Worm (Caenorhabditis elegans): ENCODE data around the gene pap-2.

pap-2 gene

DNA sequence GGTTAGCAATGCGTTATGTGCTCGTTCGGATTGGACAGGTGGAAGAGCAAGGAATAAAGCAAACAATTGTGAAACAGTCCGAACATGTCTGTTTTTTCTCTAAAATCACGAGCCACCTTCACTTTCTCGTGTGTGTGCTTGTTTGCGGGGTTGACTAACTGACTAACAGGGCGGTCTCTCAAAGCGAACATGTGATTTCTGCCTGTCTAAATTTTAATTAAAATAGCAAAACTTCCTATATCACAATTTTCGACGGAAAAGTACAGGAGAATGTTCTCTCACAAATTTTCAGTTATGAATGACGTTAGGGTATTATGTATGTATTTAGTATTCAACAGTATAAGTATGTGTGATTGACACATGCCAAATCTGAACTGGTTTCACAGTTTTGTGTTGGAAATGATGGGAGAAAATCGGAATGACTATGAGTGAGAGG is 12.7 kb upstream of the pap-2 start:
- no peak for TF ChIP-seq unc-62 (GFP tag; optimal IDR thresholded peaks at IDR 0.05)

DNA sequence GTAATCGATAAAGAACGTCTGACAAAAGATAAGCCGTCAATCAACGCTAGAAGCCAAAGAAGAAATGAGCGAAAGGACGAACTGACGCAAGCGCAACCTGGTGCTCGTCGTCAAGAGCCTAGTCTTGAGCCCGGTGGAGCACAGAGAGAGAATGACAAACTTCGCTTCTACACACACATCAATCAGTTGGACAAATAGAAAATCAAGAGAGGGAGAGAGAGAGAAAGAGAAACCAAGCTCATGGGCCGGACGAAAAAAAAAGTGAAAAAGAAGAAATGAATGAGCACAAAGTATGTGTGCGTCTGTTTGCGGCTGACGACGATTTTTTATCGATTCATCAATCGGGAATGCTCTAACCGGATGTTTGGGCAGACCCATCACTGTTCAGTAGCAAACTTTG is 11.9 kb upstream of the pap-2 start:
- TF ChIP-seq unc-62 (GFP tag; optimal IDR thresholded peaks at IDR 0.05), result no peak

DNA sequence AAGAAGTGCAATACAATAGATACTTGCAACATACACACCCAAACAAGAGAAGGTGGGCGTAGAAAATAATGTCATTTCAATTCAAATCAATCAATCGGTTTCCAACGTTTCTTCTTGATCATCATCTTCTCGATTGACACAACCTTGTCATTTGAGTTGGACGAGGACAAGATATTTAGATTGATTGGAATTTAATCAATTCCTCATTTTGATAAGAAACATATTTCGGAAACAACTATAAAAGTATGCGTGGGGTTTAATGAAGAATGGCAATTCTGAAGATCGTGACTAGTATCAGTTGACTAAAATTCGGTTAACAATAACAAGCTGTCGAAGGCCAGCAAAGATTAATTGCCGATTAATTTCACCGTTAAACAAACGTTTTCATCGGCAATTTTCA is 11.4 kb upstream of the pap-2 start:
- no peak for TF ChIP-seq unc-62 (GFP tag; optimal IDR thresholded peaks at IDR 0.05)

DNA sequence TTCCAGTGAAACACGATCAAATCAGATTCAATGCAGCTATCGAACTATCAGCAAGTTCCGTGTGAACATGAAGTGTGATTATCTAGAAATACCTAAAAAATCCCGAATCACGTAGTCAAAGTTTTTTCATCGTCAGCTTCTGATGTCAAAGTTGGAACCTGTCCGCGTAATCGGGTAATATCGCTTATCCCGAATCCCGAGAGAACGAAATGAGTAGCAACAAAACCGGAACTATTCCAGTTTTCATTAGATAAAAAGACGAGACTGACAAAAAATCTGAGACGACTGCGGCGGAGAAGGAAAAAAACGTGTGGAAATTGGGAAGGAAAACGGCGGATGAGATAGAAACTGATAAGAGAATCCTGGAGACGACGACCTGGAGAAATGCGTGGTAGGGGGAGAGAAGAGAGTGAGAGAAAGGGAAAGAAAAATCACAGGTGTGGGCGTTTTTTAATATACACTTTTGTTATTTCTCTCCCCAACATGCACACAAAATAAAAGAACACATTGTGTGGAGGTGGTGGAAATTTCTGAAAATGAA is 10.9 kb upstream of the pap-2 start:
- no peak for TF ChIP-seq unc-62 (GFP tag; optimal IDR thresholded peaks at IDR 0.05)

DNA sequence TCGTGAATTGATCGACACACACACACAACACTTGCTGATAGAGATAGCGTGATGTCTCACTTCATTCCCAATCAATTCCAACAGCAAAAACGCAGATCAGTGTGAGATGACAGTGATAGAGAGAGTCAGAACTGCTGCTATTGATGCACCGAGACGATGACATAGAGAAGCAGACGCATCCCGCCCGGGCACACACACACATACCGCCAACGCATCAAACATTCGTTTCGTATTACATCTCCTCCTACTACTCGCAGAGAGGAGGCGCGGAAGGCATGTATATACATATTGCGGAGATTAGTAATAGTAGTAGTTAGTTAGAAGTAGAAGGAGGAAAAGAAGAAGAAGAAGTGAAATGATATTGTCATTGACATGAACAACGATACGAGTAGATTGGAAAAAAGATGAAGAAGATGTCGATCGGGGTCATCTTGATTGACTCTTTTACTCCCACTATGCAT is 10.2 kb upstream of the pap-2 start:
- no peak for TF ChIP-seq unc-62 (GFP tag; optimal IDR thresholded peaks at IDR 0.05)

DNA sequence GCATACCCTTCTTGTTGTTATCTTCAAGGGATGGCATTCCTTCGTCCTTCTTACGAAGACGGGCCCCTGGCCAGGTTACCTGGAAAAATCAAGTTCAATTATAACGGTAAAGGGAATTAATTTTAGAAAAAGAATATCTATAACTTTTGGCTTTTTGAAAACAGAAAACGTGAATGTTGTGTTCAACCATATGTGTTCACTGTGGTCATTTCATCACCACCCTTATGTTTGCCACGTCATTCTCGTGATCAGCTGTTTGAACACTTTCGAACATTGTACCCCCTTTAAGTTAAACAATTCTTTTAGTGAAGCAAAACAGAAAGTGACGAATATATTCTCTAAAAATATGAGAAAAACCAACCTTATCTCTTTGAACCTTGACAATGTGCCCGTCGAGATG is 9.6 kb upstream of the pap-2 start:
- no peak for TF ChIP-seq unc-62 (GFP tag; optimal IDR thresholded peaks at IDR 0.05)

DNA sequence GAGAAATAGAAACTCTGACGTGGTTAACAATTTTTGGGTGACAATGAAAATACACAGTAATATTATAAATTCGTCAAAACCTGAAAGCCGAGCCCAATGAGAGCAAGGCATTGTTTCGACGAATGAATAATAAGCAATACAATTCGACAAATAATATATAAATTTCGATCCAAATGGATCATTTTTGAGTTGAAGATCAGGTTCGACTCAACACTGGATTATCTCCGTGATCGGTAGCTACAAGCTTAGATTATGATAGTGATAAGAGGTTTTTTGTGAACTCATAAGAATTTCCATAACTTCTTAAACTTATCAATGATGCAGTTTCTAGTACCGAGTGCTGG is 8.7 kb upstream of the pap-2 start:
- no peak for TF ChIP-seq unc-62 (GFP tag; optimal IDR thresholded peaks at IDR 0.05)

DNA sequence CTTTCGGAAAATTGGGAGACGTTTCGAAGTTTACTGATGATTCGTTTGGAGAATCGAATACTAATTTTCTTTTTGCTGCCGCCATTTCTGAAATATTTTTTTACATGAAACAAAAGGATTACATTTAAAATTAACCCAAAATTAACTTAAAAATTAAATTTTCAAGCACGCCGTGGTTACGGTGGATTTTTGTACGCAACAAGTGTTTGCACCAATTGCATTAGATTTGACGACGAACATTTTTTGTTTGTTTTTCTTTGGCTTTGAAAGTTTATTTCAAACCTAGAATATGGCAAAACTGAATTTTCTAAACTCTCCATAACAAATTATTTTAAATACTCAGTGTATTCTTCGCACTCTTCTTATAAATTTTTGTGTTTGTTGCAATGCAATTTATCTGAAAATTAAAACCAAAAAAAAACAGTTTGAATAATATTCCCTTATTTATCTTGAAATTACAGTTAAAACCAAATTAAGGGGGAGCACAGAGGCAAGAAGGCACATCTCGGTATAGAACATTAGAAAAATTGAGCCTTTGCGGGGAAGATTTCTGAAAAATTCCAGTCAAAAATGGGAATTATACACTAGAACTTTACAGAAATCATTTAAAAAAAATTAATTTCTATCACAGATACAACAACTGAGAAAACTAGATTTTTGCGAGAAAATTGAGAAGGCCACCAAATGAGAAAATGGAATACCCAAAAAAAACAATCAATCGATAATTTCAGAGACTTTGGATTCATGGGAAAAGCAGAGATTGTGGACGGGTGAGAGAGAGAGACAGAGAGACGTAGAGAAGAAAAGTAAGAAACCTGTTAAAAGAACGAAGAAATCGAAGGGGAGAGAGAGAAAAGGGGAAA is 8.1 kb upstream of the pap-2 start, which contains the start of gene hal-3:
Gene hal-3, minus strand, starts transcription at position 87 of the 863 bp plus-strand sequence.
- no peak for TF ChIP-seq unc-62 (GFP tag; optimal IDR thresholded peaks at IDR 0.05)

DNA sequence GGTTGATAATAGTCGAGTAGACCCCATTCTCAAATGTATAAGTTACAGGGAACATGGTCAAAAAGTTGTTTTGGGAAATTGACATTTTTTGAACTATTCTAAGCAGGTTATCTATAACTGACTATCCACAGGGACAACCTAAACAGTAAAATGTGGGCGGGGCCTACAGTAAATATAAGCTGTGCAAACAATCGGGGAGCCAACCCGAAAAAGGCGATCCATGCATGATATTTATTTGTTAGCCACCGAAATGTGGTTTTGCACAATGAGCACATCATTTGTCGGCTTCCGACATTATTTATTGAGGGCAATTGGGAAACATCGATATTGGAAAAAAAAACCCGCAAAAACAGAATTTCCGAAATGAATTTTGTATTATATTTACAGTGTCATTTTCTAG is 5.5 kb upstream of the pap-2 start, which contains the start of gene hlh-6:
Gene hlh-6, minus strand, starts transcription at position 101 of the 400 bp plus-strand sequence.
- no peak for TF ChIP-seq unc-62 (GFP tag; optimal IDR thresholded peaks at IDR 0.05)

DNA sequence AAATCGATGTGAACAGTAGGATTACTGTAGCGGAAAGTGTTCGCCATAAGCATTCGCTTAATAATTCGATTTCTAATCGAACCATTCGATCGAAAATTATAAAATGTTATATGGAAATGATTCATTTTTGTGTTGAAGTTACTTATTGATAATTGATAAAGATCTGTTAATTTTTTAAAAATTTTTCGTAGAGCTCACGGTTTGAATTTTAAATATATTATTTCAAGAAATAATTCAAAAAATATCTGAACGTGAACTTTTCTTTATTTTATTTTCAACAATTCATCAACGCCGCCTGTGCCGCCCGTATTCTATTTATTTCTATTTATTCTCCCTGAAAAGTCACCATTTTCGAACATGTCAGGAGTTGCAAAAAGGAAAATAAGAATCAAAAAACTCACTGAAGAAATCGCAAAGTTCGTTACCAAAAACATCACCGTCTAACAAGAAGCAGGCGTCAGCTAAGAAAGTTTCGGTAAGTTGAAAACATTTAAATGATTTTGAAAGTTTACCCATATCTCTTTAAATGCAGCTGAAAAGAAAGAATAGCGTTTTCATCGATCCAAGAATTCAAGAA is 2.2 kb upstream of the pap-2 start, which contains the start of the genes T15H9.5 and T15H9.4:
Gene T15H9.5, minus strand, starts transcription at position 101 of the 577 bp plus-strand sequence.
Gene T15H9.4, plus strand, starts transcription at position 527 of the 577 bp plus-strand sequence.
- TF ChIP-seq unc-62 (GFP tag; optimal IDR thresholded peaks at IDR 0.05), result no peak

DNA sequence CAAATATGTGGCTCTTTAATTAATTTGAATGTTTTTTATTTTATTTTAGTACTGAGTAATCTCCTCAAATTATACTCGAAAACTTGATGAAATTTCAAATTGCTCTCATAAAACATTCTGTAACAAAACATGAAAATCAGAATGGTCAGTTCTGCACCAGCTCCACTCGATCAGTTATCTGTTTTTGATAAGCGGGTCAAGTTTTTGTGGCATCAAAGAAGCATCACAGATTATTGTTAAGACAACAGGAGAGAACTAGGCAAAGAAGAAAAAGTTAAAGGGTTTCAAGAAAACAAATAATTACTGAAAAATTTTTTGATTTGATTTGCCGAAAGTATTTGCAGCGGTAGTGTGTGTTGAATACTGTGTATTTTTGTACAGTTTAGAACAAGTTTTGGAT is 2.1 kb downstream of the pap-2 start:
- no peak for TF ChIP-seq unc-62 (GFP tag; optimal IDR thresholded peaks at IDR 0.05)

DNA sequence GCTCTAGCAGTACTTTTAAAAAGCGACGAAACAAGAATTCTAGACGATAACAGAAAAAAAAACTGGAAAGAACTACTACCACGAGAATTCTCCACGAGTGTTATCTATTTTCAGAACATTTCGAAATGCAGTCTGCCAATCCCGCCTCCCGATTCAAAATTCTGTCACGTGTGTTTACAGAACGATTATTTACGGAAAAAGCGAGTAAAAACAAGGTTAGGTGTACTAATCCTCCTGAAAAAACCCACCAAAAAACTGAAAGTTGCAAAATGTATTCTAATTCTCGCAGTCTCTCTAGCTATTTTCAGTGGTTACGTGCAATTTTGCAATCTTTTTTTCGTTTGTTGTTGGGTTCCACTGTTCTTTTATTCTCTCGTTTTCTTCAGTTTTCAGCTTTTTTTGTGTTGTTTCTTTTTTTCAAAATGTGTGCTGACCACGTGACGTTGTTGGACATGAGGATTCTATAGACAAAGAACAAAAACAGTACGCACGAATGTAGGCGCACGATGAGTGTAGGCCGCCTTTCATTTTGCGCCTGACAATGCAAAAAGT is 2.6 kb downstream of the pap-2 start:
- no peak for TF ChIP-seq unc-62 (GFP tag; optimal IDR thresholded peaks at IDR 0.05)

DNA sequence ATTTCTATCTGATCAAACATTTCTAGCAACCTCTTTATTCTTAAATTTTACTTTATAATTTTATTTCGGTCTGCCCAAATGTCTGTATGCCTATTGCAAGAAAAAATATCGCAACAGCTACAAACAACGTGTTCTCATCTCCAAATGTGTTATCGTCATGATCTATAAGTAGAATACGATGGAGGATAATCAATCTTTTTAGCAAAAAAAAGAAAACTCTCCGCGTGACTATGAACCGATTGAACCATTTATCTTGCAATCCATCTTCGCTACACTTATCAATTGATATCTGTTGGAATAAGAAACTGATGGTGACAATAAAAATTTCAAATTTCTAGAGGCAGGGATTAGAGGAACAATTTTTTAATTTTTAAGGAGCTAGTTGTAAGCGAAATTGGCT is 3.2 kb downstream of the pap-2 start:
- TF ChIP-seq unc-62 (GFP tag; optimal IDR thresholded peaks at IDR 0.05), result no peak

DNA sequence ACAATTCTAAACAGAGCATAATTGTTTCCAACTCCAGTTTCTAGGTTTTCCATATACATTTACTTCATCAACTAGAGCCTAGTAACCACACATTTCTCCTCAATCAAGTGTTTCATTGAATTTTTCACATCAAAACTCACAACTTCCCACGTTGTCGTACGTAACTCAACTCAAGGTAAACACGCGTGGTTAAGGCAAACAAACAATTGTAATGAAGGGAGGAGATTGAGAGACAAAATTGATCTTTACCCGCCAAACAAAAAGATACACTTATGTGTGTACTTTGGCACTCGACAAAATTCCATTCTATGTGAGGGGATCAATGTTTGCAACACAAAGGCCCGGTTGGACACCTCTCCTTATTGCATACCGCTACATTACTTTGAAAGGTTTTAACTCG is 3.9 kb downstream of the pap-2 start, which contains the start of gene nhr-19:
Gene nhr-19, minus strand, starts transcription at position 191 of the 400 bp plus-strand sequence.
- no peak for TF ChIP-seq unc-62 (GFP tag; optimal IDR thresholded peaks at IDR 0.05)

DNA sequence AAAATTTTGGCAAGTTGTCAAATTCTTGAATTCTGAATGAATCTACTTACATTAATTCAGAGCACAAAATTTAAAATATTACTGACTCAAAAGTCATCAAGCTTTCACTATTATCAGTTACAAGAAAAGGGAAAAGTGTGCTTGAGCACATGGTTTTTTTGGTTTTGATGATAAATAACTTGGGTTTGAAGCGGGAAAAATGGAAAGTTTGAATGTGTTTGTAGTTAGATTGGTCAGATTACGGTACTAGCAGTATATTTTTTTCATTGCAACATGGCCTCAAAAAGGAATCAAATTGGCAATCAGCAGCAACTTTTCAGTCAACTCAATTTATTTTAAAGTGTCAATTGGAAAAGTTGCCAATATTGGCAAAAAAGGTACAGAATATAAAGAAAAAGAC is 4.5 kb downstream of the pap-2 start:
- no peak for TF ChIP-seq unc-62 (GFP tag; optimal IDR thresholded peaks at IDR 0.05)

DNA sequence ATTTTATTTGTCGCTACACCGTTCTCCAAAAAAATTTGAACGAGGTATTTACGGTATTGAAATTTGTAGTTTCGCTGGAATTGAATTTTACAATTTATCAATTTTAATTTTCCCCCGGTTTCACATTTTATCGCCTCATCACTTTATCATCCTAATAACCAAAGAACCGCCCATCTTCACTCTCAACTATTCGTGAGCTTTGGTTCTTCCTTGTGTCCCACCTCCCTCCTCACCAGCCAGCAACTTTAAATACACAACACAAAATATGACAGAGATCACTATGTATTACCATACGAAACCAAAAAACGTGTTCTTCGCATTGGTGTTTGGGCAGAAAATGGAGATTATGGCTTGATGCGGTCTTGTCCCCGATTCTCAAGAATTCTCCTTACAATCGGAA is 5.1 kb downstream of the pap-2 start:
- TF ChIP-seq unc-62 (GFP tag; optimal IDR thresholded peaks at IDR 0.05), result no peak
